Fruit fly (Drosophila melanogaster) whole organism, wandering third instar larva: Measurements from ENCODE around the gene bbg.
A peak's percentile ranks its signal among the peaks of the same experiment; 100 is the strongest.

ENCODE experiments used
- Abd-B ChIP-seq: fragments of >200 bp; optimal IDR thresholded peaks from 2 replicates; lab custom pipeline; 2017; ENCODE audit warnings: missing biosample characterization, missing genetic modification characterization
- CG32264 ChIP-seq: fragments of 200-800 bp; sonication (Bioruptor generic); optimal IDR thresholded peaks from 2 replicates; lab custom pipeline; 2016; ENCODE audit warnings: missing biosample characterization, missing genetic modification characterization
- CG9705 ChIP-seq: fragments of 200-800 bp; sonication (Bioruptor generic); optimal IDR thresholded peaks from 2 replicates; lab custom pipeline; 2018; ENCODE audit warnings: missing biosample characterization, mild to moderate bottlenecking, missing genetic modification characterization
- CrebA ChIP-seq: fragments of 200-800 bp; sonication (Bioruptor generic); optimal IDR thresholded peaks from 2 replicates; lab custom pipeline; 2016; ENCODE audit warnings: missing biosample characterization, mild to moderate bottlenecking, missing genetic modification characterization, borderline replicate concordance
- Dfd ChIP-seq: fragments of >200 bp; optimal IDR thresholded peaks from 2 replicates; lab custom pipeline; 2017; ENCODE audit warnings: missing biosample characterization, missing genetic modification characterization
- GATAd ChIP-seq: sonication (Bioruptor generic); optimal IDR thresholded peaks from 2 replicates; lab custom pipeline; 2016; ENCODE audit warnings: missing biosample characterization, missing genetic modification characterization
- HLH106 ChIP-seq: fragments of 200-800 bp; optimal IDR thresholded peaks from 3 replicates; lab custom pipeline; 2019; ENCODE audit warnings: missing biosample characterization, mild to moderate bottlenecking, missing genetic modification characterization, moderate library complexity
- Hnf4 ChIP-seq: fragments of 200-800 bp; sonication (Bioruptor generic); optimal IDR thresholded peaks from 2 replicates; lab custom pipeline; 2016; ENCODE audit warnings: missing biosample characterization, mild to moderate bottlenecking, missing genetic modification characterization
- Hr78 ChIP-seq: fragments of >200 bp; optimal IDR thresholded peaks from 2 replicates; lab custom pipeline; 2017; ENCODE audit warnings: missing biosample characterization, missing genetic modification characterization
- Hr83 ChIP-seq: fragments of 200-300 bp; sonication (Bioruptor generic); optimal IDR thresholded peaks from 2 replicates; lab custom pipeline; 2016; ENCODE audit warnings: missing biosample characterization, mild to moderate bottlenecking, missing genetic modification characterization, moderate library complexity; ENCODE audit not compliant: poor library complexity, severe bottlenecking
- Jra ChIP-seq: sonication (Bioruptor generic); optimal IDR thresholded peaks from 2 replicates; lab custom pipeline; 2016; ENCODE audit warnings: missing biosample characterization, missing genetic modification characterization
- Mio ChIP-seq: sonication (Bioruptor generic); optimal IDR thresholded peaks from 2 replicates; lab custom pipeline; 2016; ENCODE audit warnings: missing biosample characterization, missing genetic modification characterization
- Myc ChIP-seq: fragments of >200 bp; optimal IDR thresholded peaks from 2 replicates; lab custom pipeline; 2017
- N ChIP-seq: fragments of >200 bp; optimal IDR thresholded peaks from 2 replicates; lab custom pipeline; 2018; ENCODE audit warnings: missing biosample characterization, missing external identifiers, missing genetic modification characterization
- OdsH ChIP-seq: fragments of 200-800 bp; sonication (Bioruptor generic); optimal IDR thresholded peaks from 2 replicates; lab custom pipeline; 2016; ENCODE audit warnings: missing biosample characterization, mild to moderate bottlenecking, missing genetic modification characterization
- Rel ChIP-seq, 2 experiments: fragments of 200-800 bp; sonication (Bioruptor generic) in 1 of 2; optimal IDR thresholded peaks; 2 replicates in 1 of 2; 3 replicates in 1 of 2; lab custom pipeline; 2016 to 2019; ENCODE audit warnings: mild to moderate bottlenecking in 2 of 2, missing biosample characterization in 2 of 2, missing genetic modification characterization in 2 of 2, moderate library complexity in 1 of 2
- Sp1 ChIP-seq: fragments of 200-800 bp; sonication (Bioruptor generic); optimal IDR thresholded peaks from 3 replicates; lab custom pipeline; 2019; ENCODE audit warnings: missing biosample characterization, mild to moderate bottlenecking, missing genetic modification characterization, moderate library complexity
- br ChIP-seq: fragments of 200-800 bp; sonication (Bioruptor generic); optimal IDR thresholded peaks from 2 replicates; lab custom pipeline; 2016; ENCODE audit warnings: missing biosample characterization, missing genetic modification characterization
- brk ChIP-seq: fragments of 200-800 bp; sonication (Bioruptor generic); optimal IDR thresholded peaks from 2 replicates; lab custom pipeline; 2016; ENCODE audit warnings: missing biosample characterization, mild to moderate bottlenecking, missing genetic modification characterization
- dmrt93B ChIP-seq: fragments of 200-800 bp; sonication (Bioruptor generic); optimal IDR thresholded peaks from 2 replicates; lab custom pipeline; 2018; ENCODE audit warnings: missing biosample characterization, mild to moderate bottlenecking, missing genetic modification characterization
- dsf ChIP-seq: sonication (Bioruptor generic); optimal IDR thresholded peaks from 2 replicates; lab custom pipeline; 2016; ENCODE audit warnings: missing biosample characterization, missing genetic modification characterization, borderline replicate concordance
- ey ChIP-seq: fragments of 200-800 bp; sonication (Bioruptor generic); optimal IDR thresholded peaks from 2 replicates; lab custom pipeline; 2016; ENCODE audit warnings: missing biosample characterization, missing genetic modification characterization
- fru ChIP-seq: fragments of 200-800 bp; sonication (Bioruptor generic); optimal IDR thresholded peaks from 3 replicates; lab custom pipeline; 2016; ENCODE audit warnings: missing biosample characterization, mild to moderate bottlenecking, missing genetic modification characterization
- h ChIP-seq: fragments of 200-800 bp; sonication (Bioruptor generic); optimal IDR thresholded peaks from 3 replicates; lab custom pipeline; 2016; ENCODE audit warnings: missing biosample characterization, mild to moderate bottlenecking, missing genetic modification characterization
- jim ChIP-seq: fragments of 175-275, 200-325 bp; sonication (Bioruptor generic); optimal IDR thresholded peaks from 2 replicates; lab custom pipeline; 2016; ENCODE audit warnings: missing biosample characterization, mild to moderate bottlenecking, missing genetic modification characterization
- lola ChIP-seq: fragments of >200 bp; optimal IDR thresholded peaks from 2 replicates; lab custom pipeline; 2017; ENCODE audit warnings: missing biosample characterization, missing genetic modification characterization
- pan ChIP-seq: fragments of >200 bp; optimal IDR thresholded peaks from 2 replicates; lab custom pipeline; 2017
- psq ChIP-seq: fragments of 200-800 bp; sonication (Bioruptor generic); optimal IDR thresholded peaks from 3 replicates; lab custom pipeline; 2017; ENCODE audit warnings: missing biosample characterization, mild to moderate bottlenecking, missing genetic modification characterization, moderate library complexity
- rgr ChIP-seq: fragments of 200-800 bp; sonication (Bioruptor generic); optimal IDR thresholded peaks from 3 replicates; lab custom pipeline; 2016; ENCODE audit warnings: missing biosample characterization, mild to moderate bottlenecking, missing genetic modification characterization
- sage ChIP-seq: fragments of 200-800 bp; sonication (Bioruptor generic); optimal IDR thresholded peaks from 2 replicates; lab custom pipeline; 2016; ENCODE audit warnings: missing biosample characterization, mild to moderate bottlenecking, missing genetic modification characterization
- sv ChIP-seq: fragments of 200-800 bp; sonication (Bioruptor generic); optimal IDR thresholded peaks from 3 replicates; lab custom pipeline; 2016; ENCODE audit warnings: missing biosample characterization, missing genetic modification characterization
- tai ChIP-seq: sonication (Bioruptor generic); optimal IDR thresholded peaks from 2 replicates; lab custom pipeline; 2016; ENCODE audit warnings: missing biosample characterization, missing genetic modification characterization
- usp ChIP-seq: fragments of >200 bp; optimal IDR thresholded peaks from 2 replicates; lab custom pipeline; 2017; ENCODE audit warnings: missing biosample characterization, missing genetic modification characterization
- woc ChIP-seq: sonication (Bioruptor generic); optimal IDR thresholded peaks from 2 replicates; lab custom pipeline; 2016; ENCODE audit warnings: missing biosample characterization, mild to moderate bottlenecking, missing genetic modification characterization

The bbg gene

DNA sequence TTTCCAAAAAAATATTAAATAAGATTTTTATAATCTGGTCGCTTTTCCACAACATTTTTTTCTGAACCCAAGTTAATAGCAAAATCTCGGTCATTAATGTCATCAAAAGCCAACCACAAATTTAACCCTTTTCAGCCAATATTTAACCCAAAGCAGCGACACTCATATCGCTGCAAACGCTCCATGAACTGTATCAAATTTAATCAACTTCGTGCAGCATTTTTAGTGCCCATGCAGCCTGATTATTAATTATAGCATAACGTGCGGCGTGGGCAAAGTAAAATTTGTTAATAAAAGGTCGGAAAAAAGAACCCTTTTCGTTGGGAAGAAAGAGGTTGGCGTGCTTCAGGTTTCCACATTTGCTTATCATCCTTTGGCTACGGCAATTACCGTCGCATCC lies 27.4 kb upstream of the bbg start:
- no peak for TF ChIP-seq dmrt93B
- TF ChIP-seq HLH106, result no peak
- no peak for TF ChIP-seq Hr78 (GFP tag; lab: Kevin White, UChicago)
- no peak for TF ChIP-seq tai (GFP tag; lab: Kevin White, UChicago)
- TF ChIP-seq GATAd (GFP tag; lab: Kevin White, UChicago), result no peak

- peak; percentile 72 for TF ChIP-seq Myc
- TF ChIP-seq CrebA (GFP tag; lab: Kevin White, UChicago), result no peak
- peak; percentile 6 for TF ChIP-seq tai (GFP tag; lab: Kevin White, UChicago)
- TF ChIP-seq usp (GFP tag; lab: Kevin White, UChicago), result no peak
Observed at dm6 chr3L:14562672-14563071, 26.6 kb upstream of the bbg start.

dm6 chr3L:14560664-14561063 lies 24.6 kb upstream of the bbg start, which contains the start of gene Lk:
Lk (minus strand) TSS chr3L:14560764.
- TF ChIP-seq GATAd (GFP tag; lab: Kevin White, UChicago) (no peak), ey (no peak), Sp1 (no peak), lola (GFP tag; lab: Kevin White, UChicago) (no peak), rgr (GFP tag; lab: Kevin White, UChicago) (no peak), Mio (no peak), OdsH (GFP tag; lab: Kevin White, UChicago) (no peak), HLH106 (no peak), Rel (GFP tag; optimal IDR thresholded peaks at IDR 0.05; lab: Kevin White, UChicago) (no peak), Rel (tag; optimal IDR thresholded peaks at IDR 0.05; lab: Kevin White, UChicago) (no peak), dmrt93B (no peak), jim (no peak), pan (lab: Kevin White, UChicago) (no peak)

DNA sequence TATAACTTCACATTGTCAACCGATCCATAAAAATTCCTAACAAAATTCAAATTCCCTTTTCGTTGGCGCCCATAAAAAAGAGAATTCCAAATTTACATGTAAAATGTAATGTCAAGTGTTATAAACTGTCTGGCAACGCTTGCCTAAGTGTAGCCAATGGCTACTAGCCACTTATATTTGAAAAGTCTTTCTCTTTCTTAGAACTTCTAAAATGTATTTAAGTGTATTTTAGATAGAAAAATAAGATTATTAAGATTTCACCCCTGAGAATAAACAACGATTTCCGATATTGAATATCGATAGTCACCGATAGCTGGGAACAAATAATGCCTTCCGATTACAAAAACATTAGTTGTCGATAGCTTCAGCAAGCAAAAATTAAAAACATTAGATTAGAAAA lies 23.6 kb upstream of the bbg start, which contains the start of gene CG34039:
CG34039 (plus strand) TSS at position 342 of the 400 bp plus-strand sequence.
- TF ChIP-seq br (GFP tag; lab: Kevin White, UChicago) (no peak), CrebA (GFP tag; lab: Kevin White, UChicago) (no peak), pan (lab: Kevin White, UChicago) (no peak), Hnf4 (GFP tag; lab: Kevin White, UChicago) (peak; percentile 21), Hr78 (GFP tag; lab: Kevin White, UChicago) (no peak), Hr83 (GFP tag; lab: Kevin White, UChicago) (no peak), sv (no peak), woc (GFP tag; lab: Kevin White, UChicago) (no peak), dmrt93B (no peak), CG9705 (GFP tag; lab: Kevin White, UChicago) (no peak), Myc (no peak), rgr (GFP tag; lab: Kevin White, UChicago) (no peak), Rel (GFP tag; optimal IDR thresholded peaks at IDR 0.05; lab: Kevin White, UChicago) (no peak), Rel (tag; optimal IDR thresholded peaks at IDR 0.05; lab: Kevin White, UChicago) (peak; percentile 76), Jra (no peak), CG32264 (GFP tag; lab: Kevin White, UChicago) (no peak), OdsH (GFP tag; lab: Kevin White, UChicago) (no peak), usp (GFP tag; lab: Kevin White, UChicago) (no peak), h (peak; percentile 10), psq (GFP tag; lab: Kevin White, UChicago) (no peak), fru (GFP tag; lab: Kevin White, UChicago) (no peak), ey (no peak), tai (GFP tag; lab: Kevin White, UChicago) (peak; percentile 55), dsf (GFP tag; lab: Kevin White, UChicago) (no peak), brk (peak; percentile 60), GATAd (GFP tag; lab: Kevin White, UChicago) (no peak), N (GFP tag; lab: Kevin White, UChicago) (no peak), Mio (no peak), Sp1 (no peak), jim (no peak), sage (GFP tag; lab: Kevin White, UChicago) (no peak), lola (GFP tag; lab: Kevin White, UChicago) (no peak), Dfd (GFP tag; lab: Kevin White, UChicago) (no peak), Abd-B (no peak)
